Worm (Caenorhabditis elegans) whole organism, L3 larva: ENCODE measurements around the gene mics-1.

ENCODE experiments used
- eor-1 ChIP-seq, 2 experiments: fragments of 150-350 bp; optimal IDR thresholded peaks; 2 replicates each; lab custom pipeline; 2014 to 2018; ENCODE audit warnings: missing biosample characterization in 2 of 2, missing genetic modification characterization in 2 of 2
- lsy-12 ChIP-seq: sonication (generic microtip); optimal IDR thresholded peaks from 2 replicates; lab custom pipeline; 2016; ENCODE audit warnings: mild to moderate bottlenecking, missing genetic modification characterization, missing compliant biosample characterization
- nfya-1 ChIP-seq: sonication (generic microtip); optimal IDR thresholded peaks from 2 replicates; lab custom pipeline; 2017; ENCODE audit warnings: missing genetic modification characterization, mild to moderate bottlenecking, missing compliant biosample characterization, antibody characterized with exemption, moderate library complexity; ENCODE audit not compliant: insufficient read depth
- nhr-76 ChIP-seq: fragments of 150-350 bp; sonication (generic microtip); optimal IDR thresholded peaks from 5 replicates; lab custom pipeline; 2014; ENCODE audit warnings: missing biosample characterization, missing genetic modification characterization
- unc-39 ChIP-seq: sonication (generic microtip); optimal IDR thresholded peaks from 4 replicates; lab custom pipeline; 2017; ENCODE audit warnings: missing biosample characterization, missing genetic modification characterization
- unc-62 ChIP-seq: fragments of 150-350 bp; sonication (generic microtip); optimal IDR thresholded peaks from 4 replicates; lab custom pipeline; 2014; ENCODE audit warnings: missing biosample characterization, missing genetic modification reagents, missing genetic modification characterization

ce11 chrV:10548981-10549380, 29.1 kb downstream of the mics-1 start, which contains the start of gene srd-34:
- TF ChIP-seq eor-1 (tag; optimal IDR thresholded peaks at IDR 0.05; lab: Kevin White, UChicago) (no peak), nhr-76 (tag; lab: Kevin White, UChicago) (no peak), unc-39 (tag; lab: Kevin White, UChicago) (no peak), unc-62 (GFP tag; lab: Kevin White, UChicago) (no peak), nfya-1 (tag; lab: Kevin White, UChicago) (no peak), lsy-12 (no peak)
